Fruit fly (Drosophila melanogaster) whole organism, embryonic: ENCODE data around the gene mRpS31.

ENCODE experiments used
- CG10267 ChIP-seq: fragments of 200-800 bp; sonication (Bioruptor generic); optimal IDR thresholded peaks from 2 replicates; lab custom pipeline; 2018; ENCODE audit warnings: missing biosample characterization, mild to moderate bottlenecking, missing genetic modification characterization, moderate library complexity
- CG10274 ChIP-seq: fragments of 200-800 bp; sonication (Bioruptor generic); optimal IDR thresholded peaks from 3 replicates; lab custom pipeline; 2017; ENCODE audit warnings: missing biosample characterization, mild to moderate bottlenecking, missing genetic modification characterization
- CG14014 ChIP-seq: fragments of 200-800 bp; sonication (Bioruptor generic); IDR thresholded peaks from 2 replicates; pipeline ENCODE4 v1.3.6; 2022; ENCODE audit warnings: missing biosample characterization, missing genetic modification characterization
- CG15601 ChIP-seq: fragments of 200-800 bp; sonication (Bioruptor generic); optimal IDR thresholded peaks from 3 replicates; lab custom pipeline; 2019; ENCODE audit warnings: missing biosample characterization, mild to moderate bottlenecking, missing genetic modification characterization, moderate library complexity
- CG1603 ChIP-seq: fragments of 200-800 bp; sonication (Bioruptor generic); optimal IDR thresholded peaks from 2 replicates; lab custom pipeline; 2019; ENCODE audit warnings: missing biosample characterization, mild to moderate bottlenecking, missing genetic modification characterization, moderate library complexity
- CG1792 ChIP-seq: fragments of 200-800 bp; sonication (Bioruptor generic); optimal IDR thresholded peaks from 2 replicates; lab custom pipeline; 2016; ENCODE audit warnings: missing biosample characterization, missing genetic modification characterization
- CG2116 ChIP-seq: fragments of 200-800 bp; sonication (Bioruptor generic); optimal IDR thresholded peaks from 3 replicates; lab custom pipeline; 2018; ENCODE audit warnings: missing biosample characterization, mild to moderate bottlenecking, missing genetic modification characterization
- CG2202 ChIP-seq: fragments of 200-800 bp; sonication (Bioruptor generic); optimal IDR thresholded peaks from 2 replicates; lab custom pipeline; 2018; ENCODE audit warnings: missing biosample characterization, mild to moderate bottlenecking, missing genetic modification characterization
- CG30020 ChIP-seq: fragments of 200-800 bp; optimal IDR thresholded peaks from 2 replicates; lab custom pipeline; 2019; ENCODE audit warnings: missing biosample characterization, mild to moderate bottlenecking, missing genetic modification characterization, moderate library complexity
- CG3163 ChIP-seq: fragments of 200-800 bp; sonication (Bioruptor generic); optimal IDR thresholded peaks from 3 replicates; lab custom pipeline; 2016; ENCODE audit warnings: missing biosample characterization, missing genetic modification characterization
- CG3726 ChIP-seq: fragments of 200-800 bp; sonication (Bioruptor generic); IDR thresholded peaks from 3 replicates; pipeline ENCODE4, ENCODE4 v1.3.6; 2022; ENCODE audit warnings: missing biosample characterization, missing genetic modification characterization
- CG3995 ChIP-seq: fragments of 200-800 bp; sonication (Bioruptor generic); optimal IDR thresholded peaks from 3 replicates; lab custom pipeline; 2016; ENCODE audit warnings: missing biosample characterization, missing genetic modification characterization
- CG4328 ChIP-seq: fragments of 200-800 bp; sonication (Bioruptor generic); optimal IDR thresholded peaks from 3 replicates; lab custom pipeline; 2017; ENCODE audit warnings: missing biosample characterization, missing genetic modification reagents, missing genetic modification characterization
- CG6654 ChIP-seq: fragments of 200-800 bp; sonication (Bioruptor generic); optimal IDR thresholded peaks from 2 replicates; lab custom pipeline; 2017; ENCODE audit warnings: missing biosample characterization, mild to moderate bottlenecking, missing genetic modification characterization
- CG6791 ChIP-seq: fragments of 200-800 bp; sonication (Bioruptor generic); IDR thresholded peaks from 3 replicates; pipeline ENCODE4 v1.3.6; 2022; ENCODE audit warnings: missing biosample characterization, missing genetic modification characterization; ENCODE audit not compliant: partially characterized antibody
- CG9437 ChIP-seq: fragments of 200-800 bp; sonication (Bioruptor generic); optimal IDR thresholded peaks from 2 replicates; lab custom pipeline; 2018; ENCODE audit warnings: missing biosample characterization, mild to moderate bottlenecking, missing genetic modification characterization
- CG9817 ChIP-seq: fragments of 200-800 bp; sonication (Bioruptor generic); optimal IDR thresholded peaks from 2 replicates; lab custom pipeline; 2018; ENCODE audit warnings: missing biosample characterization, mild to moderate bottlenecking, missing genetic modification characterization, moderate library complexity
- Dad ChIP-seq: fragments of 200-800 bp; sonication (Bioruptor generic); optimal IDR thresholded peaks from 3 replicates; lab custom pipeline; 2016; ENCODE audit warnings: missing biosample characterization, missing genetic modification characterization
- Dip2 ChIP-seq: fragments of 200-800 bp; sonication (Bioruptor generic); IDR thresholded peaks from 2 replicates; pipeline ENCODE4 v1.3.6; 2022; ENCODE audit warnings: missing biosample characterization, missing genetic modification characterization
- Gug ChIP-seq: fragments of 200-800 bp; sonication (Bioruptor generic); IDR thresholded peaks from 4 replicates; pipeline ENCODE4 v1.3.6; 2022; ENCODE audit warnings: missing biosample characterization, missing genetic modification characterization
- H2.0 ChIP-seq: fragments of 200-800 bp; sonication (Bioruptor generic); IDR thresholded peaks from 2 replicates; pipeline ENCODE4 v1.3.6; 2022; ENCODE audit warnings: missing biosample characterization, missing genetic modification characterization
- Hand ChIP-seq: fragments of 200-800 bp; sonication (Bioruptor generic); optimal IDR thresholded peaks from 2 replicates; lab custom pipeline; 2017; ENCODE audit warnings: mild to moderate bottlenecking, missing biosample characterization, missing genetic modification reagents, missing genetic modification characterization
- Lpt ChIP-seq: fragments of >200 bp; optimal IDR thresholded peaks from 2 replicates; lab custom pipeline; 2018; ENCODE audit warnings: missing biosample characterization, missing genetic modification characterization
- Mad ChIP-seq: fragments of 200-800 bp; sonication (Bioruptor generic); optimal IDR thresholded peaks from 2 replicates; lab custom pipeline; 2016; ENCODE audit warnings: missing biosample characterization, missing genetic modification characterization
- NfI ChIP-seq: fragments of 200-800 bp; sonication (Bioruptor generic); optimal IDR thresholded peaks from 3 replicates; lab custom pipeline; 2018; ENCODE audit warnings: missing biosample characterization, mild to moderate bottlenecking, missing genetic modification characterization, moderate library complexity
- Poxn ChIP-seq: fragments of 200-800 bp; sonication (Bioruptor generic); IDR thresholded peaks from 2 replicates; pipeline ENCODE4 v1.3.6; 2022; ENCODE audit warnings: missing biosample characterization, missing genetic modification characterization
- Rx ChIP-seq: fragments of 200-800 bp; sonication (Bioruptor generic); IDR thresholded peaks from 2 replicates; pipeline ENCODE4 v1.3.6; 2022; ENCODE audit warnings: missing biosample characterization, missing genetic modification characterization
- Scr ChIP-seq: fragments of 200-800 bp; sonication (Bioruptor generic); IDR thresholded peaks from 2 replicates; pipeline ENCODE4 v1.3.6; 2022; ENCODE audit warnings: missing biosample characterization, missing genetic modification characterization; ENCODE audit not compliant: partially characterized antibody
- Six4 ChIP-seq: fragments of 200-800 bp; sonication (Bioruptor generic); optimal IDR thresholded peaks from 2 replicates; lab custom pipeline; 2016; ENCODE audit warnings: missing biosample characterization, missing genetic modification characterization
- Taf1 ChIP-seq: fragments of 200-800 bp; sonication (Bioruptor generic); IDR thresholded peaks from 2 replicates; pipeline ENCODE4 v1.3.6; 2022; ENCODE audit warnings: missing biosample characterization, missing genetic modification characterization
- al ChIP-seq: fragments of 200-800 bp; sonication (Bioruptor generic); IDR thresholded peaks from 2 replicates; pipeline ENCODE4 v1.3.6; 2022; ENCODE audit warnings: missing biosample characterization, missing genetic modification characterization
- danr ChIP-seq: fragments of 200-800 bp; sonication (Bioruptor generic); IDR thresholded peaks from 2 replicates; pipeline ENCODE4 v1.3.6; 2022; ENCODE audit warnings: missing biosample characterization, missing genetic modification characterization
- emc ChIP-seq: fragments of 200-800 bp; sonication (Bioruptor generic); optimal IDR thresholded peaks from 2 replicates; lab custom pipeline; 2016; ENCODE audit warnings: missing biosample characterization, missing genetic modification characterization
- fd102C ChIP-seq: fragments of 200-800 bp; sonication (Bioruptor generic); optimal IDR thresholded peaks from 2 replicates; lab custom pipeline; 2018; ENCODE audit warnings: missing biosample characterization, mild to moderate bottlenecking, missing genetic modification characterization, moderate library complexity
- fu2 ChIP-seq: fragments of 200-800 bp; sonication (Bioruptor generic); optimal IDR thresholded peaks from 2 replicates; lab custom pipeline; 2016; ENCODE audit warnings: missing biosample characterization, missing genetic modification characterization
- gem ChIP-seq: fragments of 200-800 bp; sonication (Bioruptor generic); optimal IDR thresholded peaks from 2 replicates; lab custom pipeline; 2019; ENCODE audit warnings: missing biosample characterization, mild to moderate bottlenecking, missing genetic modification characterization, moderate library complexity
- h ChIP-seq: fragments of >200 bp; optimal IDR thresholded peaks from 2 replicates; lab custom pipeline; 2017
- kah ChIP-seq: fragments of 200-800 bp; sonication (Bioruptor generic); optimal IDR thresholded peaks from 2 replicates; lab custom pipeline; 2018; ENCODE audit warnings: missing biosample characterization, mild to moderate bottlenecking, missing genetic modification characterization
- klu ChIP-seq: fragments of 200-800 bp; sonication (Bioruptor generic); IDR thresholded peaks from 2 replicates; pipeline ENCODE4 v1.3.6; 2022; ENCODE audit warnings: missing biosample characterization, missing genetic modification characterization
- lola ChIP-seq, 3 experiments: fragments of >200 bp in 2 of 3; fragments of 200-800 bp in 1 of 3; sonication (Bioruptor generic) in 1 of 3; optimal IDR thresholded peaks; 2 replicates each; lab custom pipeline; 2017 to 2019; ENCODE audit warnings: missing biosample characterization in 3 of 3, missing genetic modification characterization in 3 of 3, mild to moderate bottlenecking in 1 of 3, moderate library complexity in 1 of 3
- mld ChIP-seq: fragments of 200-800 bp; sonication (Bioruptor generic); IDR thresholded peaks from 3 replicates; pipeline ENCODE4 v1.3.6; 2022; ENCODE audit warnings: missing biosample characterization, missing genetic modification characterization; ENCODE audit not compliant: partially characterized antibody
- nerfin-2 ChIP-seq: fragments of 200-800 bp; sonication (Bioruptor generic); IDR thresholded peaks from 2 replicates; pipeline ENCODE4 v1.3.6; 2022; ENCODE audit warnings: missing biosample characterization, missing genetic modification characterization; ENCODE audit not compliant: partially characterized antibody
- pfk ChIP-seq: fragments of 200-800 bp; sonication (Bioruptor generic); optimal IDR thresholded peaks from 2 replicates; lab custom pipeline; 2018; ENCODE audit warnings: missing biosample characterization, mild to moderate bottlenecking, missing genetic modification characterization, moderate library complexity
- prd ChIP-seq, 3 experiments: fragments of >200 bp in 2 of 3; fragments of 200-800 bp in 1 of 3; sonication (Bioruptor generic) in 1 of 3; optimal IDR thresholded peaks in 2 of 3; IDR thresholded peaks in 1 of 3; 2 replicates in 2 of 3; 3 replicates in 1 of 3; pipeline versions ENCODE4 v1.3.6 to Lab custom; 2017 to 2022; ENCODE audit warnings: missing biosample characterization in 1 of 3, missing genetic modification characterization in 1 of 3
- stc ChIP-seq: fragments of 200-800 bp; sonication (Bioruptor generic); IDR thresholded peaks from 2 replicates; pipeline ENCODE4 v1.3.6; 2022; ENCODE audit warnings: missing biosample characterization, missing genetic modification characterization
- stwl ChIP-seq: fragments of 200-800 bp; sonication (Bioruptor generic); optimal IDR thresholded peaks from 3 replicates; lab custom pipeline; 2018; ENCODE audit warnings: missing biosample characterization, mild to moderate bottlenecking, missing genetic modification characterization, moderate library complexity
- tgo ChIP-seq: fragments of 200-800 bp; sonication (Bioruptor generic); IDR thresholded peaks from 3 replicates; pipeline ENCODE4 v1.3.6; 2022; ENCODE audit warnings: missing biosample characterization, missing genetic modification characterization
- unpg ChIP-seq: fragments of 200-800 bp; sonication (Bioruptor generic); optimal IDR thresholded peaks from 3 replicates; lab custom pipeline; 2018; ENCODE audit warnings: missing biosample characterization, mild to moderate bottlenecking, missing genetic modification characterization, moderate library complexity
- usp ChIP-seq: fragments of >200 bp; optimal IDR thresholded peaks from 2 replicates; lab custom pipeline; 2017; ENCODE audit warnings: missing biosample characterization, missing genetic modification characterization
- zfh1 ChIP-seq: fragments of 200-800 bp; sonication (Bioruptor generic); IDR thresholded peaks from 3 replicates; pipeline ENCODE4 v1.3.6; 2022; ENCODE audit warnings: missing biosample characterization, missing genetic modification characterization

mRpS31 gene

dm6 chr3L:16045831-16046336 is 40.9 kb downstream of the mRpS31 start (continued):
- TF ChIP-seq pfk (no peak), CG6791 (GFP tag; lab: Robert Waterston, UW) (no peak), Lpt (no peak), CG3995 (GFP tag; lab: Kevin White, UChicago) (peak; percentile 57), CG3163 (peak; percentile 64), CG30020 (peak; percentile 53), stc (GFP tag; lab: Robert Waterston, UW) (peak; percentile 94), Hand (GFP tag; lab: Kevin White, UChicago) (peak; percentile 93), tgo (GFP tag; lab: Robert Waterston, UW) (peak; percentile 92), CG9437 (peak; percentile 79), NfI (peak; percentile 91), Taf1 (GFP tag; lab: Robert Waterston, UW) (peak; percentile 84), klu (GFP tag; lab: Robert Waterston, UW) (peak; percentile 78), CG3726 (GFP tag; lab: Robert Waterston, UW) (peak; percentile 77; the same call in 1 of the 3 replicates), fu2 (peak; percentile 87), CG6654 (peak; percentile 69), CG14014 (GFP tag; lab: Robert Waterston, UW) (peak; percentile 94), CG10267 (tag; lab: Kevin White, UChicago) (peak; percentile 90), h (lab: Kevin White, UChicago) (no peak), Six4 (GFP tag; lab: Kevin White, UChicago) (peak; percentile 89), zfh1 (GFP tag; lab: Robert Waterston, UW) (peak; percentile 95), lola (GFP tag; optimal IDR thresholded peaks at IDR 0.05; lab: Kevin White, UChicago) (peak in 2 of 3 experiments; percentile 13 to 89), mld (GFP tag; lab: Robert Waterston, UW) (no peak), CG4328 (GFP tag; lab: Kevin White, UChicago) (peak; percentile 75), Gug (GFP tag; lab: Robert Waterston, UW) (peak; percentile 60; the same call in 3 of the 4 replicates), gem (tag; lab: Kevin White, UChicago) (peak; percentile 95), CG10274 (peak; percentile 54), al (GFP tag; lab: Robert Waterston, UW) (peak; percentile 82), nerfin-2 (GFP tag; lab: Robert Waterston, UW) (no peak), Rx (GFP tag; lab: Robert Waterston, UW) (peak; percentile 83), stwl (tag; lab: Kevin White, UChicago) (peak; percentile 39), Poxn (peak; percentile 55), Scr (no peak), CG9817 (tag; lab: Kevin White, UChicago) (peak; percentile 90), kah (GFP tag; lab: Kevin White, UChicago) (peak; percentile 81), Mad (GFP tag; lab: Kevin White, UChicago) (peak; percentile 88), Dad (GFP tag; lab: Kevin White, UChicago) (peak; percentile 83), Dip2 (GFP tag; lab: Robert Waterston, UW) (no peak), CG15601 (tag; lab: Kevin White, UChicago) (peak; percentile 93), fd102C (GFP tag; lab: Kevin White, UChicago) (peak; percentile 43), H2.0 (GFP tag; lab: Robert Waterston, UW) (peak; percentile 86), CG2202 (peak; percentile 87), prd (optimal IDR thresholded peaks at IDR 0.05; lab: Kevin White, UChicago) (no peak), prd (GFP tag; IDR thresholded peaks at IDR 0.05; lab: Robert Waterston, UW) (peak; percentile 95), usp (no peak), CG1792 (GFP tag; lab: Kevin White, UChicago) (peak; percentile 89), CG2116 (GFP tag; lab: Kevin White, UChicago) (peak; percentile 67), emc (GFP tag; lab: Kevin White, UChicago) (peak; percentile 78), unpg (peak; percentile 97), CG1603 (tag; lab: Kevin White, UChicago) (peak; percentile 89), danr (no peak; the same call in none of the 2 replicates)
